Fruit fly (Drosophila melanogaster) whole organism, embryonic: ENCODE measurements around the gene CG3337.

ENCODE experiments used
- Abd-B ChIP-seq: fragments of 200-800 bp; sonication (Bioruptor generic); optimal IDR thresholded peaks from 2 replicates; lab custom pipeline; 2018; ENCODE audit warnings: missing biosample characterization, mild to moderate bottlenecking, missing genetic modification characterization, moderate library complexity
- Atf6 ChIP-seq: fragments of 200-800 bp; sonication (Bioruptor generic); IDR thresholded peaks from 2 replicates; pipeline ENCODE4 v1.3.6; 2022; ENCODE audit warnings: missing biosample characterization, missing genetic modification characterization
- Awh ChIP-seq: fragments of 200-800 bp; sonication (Bioruptor generic); IDR thresholded peaks from 2 replicates; pipeline ENCODE4, ENCODE4 v1.3.6; 2022; ENCODE audit warnings: missing biosample characterization, missing genetic modification characterization
- B-H1 ChIP-seq: fragments of 200-800 bp; sonication (Bioruptor generic); IDR thresholded peaks from 3 replicates; pipeline ENCODE4 v1.3.6; 2022; ENCODE audit warnings: missing biosample characterization, missing genetic modification characterization
- Bgb ChIP-seq: fragments of 200-800 bp; sonication (Bioruptor generic); IDR thresholded peaks from 2 replicates; pipeline ENCODE4 v1.3.6; 2022; ENCODE audit warnings: missing biosample characterization, missing genetic modification characterization; ENCODE audit not compliant: partially characterized antibody
- CG10431 ChIP-seq: fragments of 200-800 bp; sonication (Bioruptor generic); optimal IDR thresholded peaks from 3 replicates; lab custom pipeline; 2018; ENCODE audit warnings: missing biosample characterization, mild to moderate bottlenecking, missing genetic modification characterization
- CG12299 ChIP-seq: fragments of 200-800 bp; sonication (Bioruptor generic); optimal IDR thresholded peaks from 2 replicates; lab custom pipeline; 2018; ENCODE audit warnings: missing biosample characterization, mild to moderate bottlenecking, missing genetic modification characterization
- CG12391 ChIP-seq: fragments of 200-800 bp; sonication (Bioruptor generic); optimal IDR thresholded peaks from 3 replicates; lab custom pipeline; 2018; ENCODE audit warnings: missing biosample characterization, mild to moderate bottlenecking, missing genetic modification characterization, moderate library complexity
- CG13287 ChIP-seq: fragments of 200-800 bp; sonication (Bioruptor generic); IDR thresholded peaks from 2 replicates; pipeline ENCODE4 v1.3.6; 2022; ENCODE audit warnings: missing biosample characterization, missing genetic modification characterization; ENCODE audit not compliant: partially characterized antibody
- CG13424 ChIP-seq: fragments of 200-800 bp; sonication (Bioruptor generic); optimal IDR thresholded peaks from 2 replicates; lab custom pipeline; 2019; ENCODE audit warnings: missing biosample characterization, mild to moderate bottlenecking, missing genetic modification characterization, moderate library complexity
- CG15269 ChIP-seq: fragments of 200-800 bp; sonication (Bioruptor generic); optimal IDR thresholded peaks from 2 replicates; lab custom pipeline; 2018; ENCODE audit warnings: missing biosample characterization, mild to moderate bottlenecking, missing genetic modification characterization, moderate library complexity
- CG15514 ChIP-seq: fragments of 200-800 bp; sonication (Bioruptor generic); optimal IDR thresholded peaks from 3 replicates; lab custom pipeline; 2017; ENCODE audit warnings: missing biosample characterization, missing genetic modification characterization, mild to moderate bottlenecking, moderate library complexity, missing genetic modification reagents
- CG18764 ChIP-seq: fragments of 200-800 bp; sonication (Bioruptor generic); optimal IDR thresholded peaks from 3 replicates; lab custom pipeline; 2016; ENCODE audit warnings: missing biosample characterization, missing genetic modification characterization
- CG2116 ChIP-seq: fragments of 200-800 bp; sonication (Bioruptor generic); optimal IDR thresholded peaks from 3 replicates; lab custom pipeline; 2018; ENCODE audit warnings: missing biosample characterization, mild to moderate bottlenecking, missing genetic modification characterization
- CG2120 ChIP-seq: fragments of 200-800 bp; sonication (Bioruptor generic); optimal IDR thresholded peaks from 3 replicates; lab custom pipeline; 2016; ENCODE audit warnings: missing biosample characterization, missing genetic modification characterization
- CG32532 ChIP-seq: fragments of 200-800 bp; sonication (Bioruptor generic); IDR thresholded peaks from 2 replicates; pipeline ENCODE4 v1.3.6; 2022; ENCODE audit warnings: missing biosample characterization, missing genetic modification characterization
- CG3847 ChIP-seq: fragments of 200-800 bp; sonication (Bioruptor generic); IDR thresholded peaks from 2 replicates; pipeline ENCODE4 v1.3.6; 2022; ENCODE audit warnings: missing biosample characterization, missing genetic modification characterization
- CG5180 ChIP-seq: fragments of 200-800 bp; sonication (Bioruptor generic); optimal IDR thresholded peaks from 3 replicates; lab custom pipeline; 2017; ENCODE audit warnings: missing biosample characterization, missing genetic modification characterization, mild to moderate bottlenecking, moderate library complexity, missing genetic modification reagents
- CG6689 ChIP-seq: fragments of 200-800 bp; sonication (Bioruptor generic); IDR thresholded peaks from 2 replicates; pipeline ENCODE4 v1.3.6; 2022; ENCODE audit warnings: missing biosample characterization, missing genetic modification characterization
- CG7372 ChIP-seq: fragments of 200-800 bp; sonication (Bioruptor generic); IDR thresholded peaks from 2 replicates; pipeline ENCODE4 v1.3.6; 2022; ENCODE audit warnings: missing biosample characterization, missing genetic modification characterization
- CG7556 ChIP-seq: fragments of 200-800 bp; sonication (Bioruptor generic); optimal IDR thresholded peaks from 2 replicates; lab custom pipeline; 2017; ENCODE audit warnings: missing biosample characterization, mild to moderate bottlenecking, missing genetic modification characterization
- CG9932 ChIP-seq: fragments of 200-800 bp; sonication (Bioruptor generic); IDR thresholded peaks from 2 replicates; pipeline ENCODE4 v1.3.6; 2022; ENCODE audit warnings: missing biosample characterization, missing genetic modification characterization
- CoRest ChIP-seq: fragments of 200-800 bp; sonication (Bioruptor generic); optimal IDR thresholded peaks from 3 replicates; lab custom pipeline; 2018; ENCODE audit warnings: missing biosample characterization, mild to moderate bottlenecking, missing genetic modification characterization, moderate library complexity
- HLH3B ChIP-seq: fragments of 200-800 bp; sonication (Bioruptor generic); IDR thresholded peaks from 2 replicates; pipeline ENCODE4 v1.3.6; 2022; ENCODE audit warnings: missing biosample characterization, missing genetic modification characterization
- Lhr ChIP-seq: fragments of 200-800 bp; sonication (Bioruptor generic); optimal IDR thresholded peaks from 3 replicates; lab custom pipeline; 2017; ENCODE audit warnings: mild to moderate bottlenecking, missing biosample characterization, missing genetic modification reagents, missing genetic modification characterization
- NfI ChIP-seq: fragments of 200-800 bp; sonication (Bioruptor generic); optimal IDR thresholded peaks from 3 replicates; lab custom pipeline; 2018; ENCODE audit warnings: missing biosample characterization, mild to moderate bottlenecking, missing genetic modification characterization, moderate library complexity
- Poxn ChIP-seq: fragments of 200-800 bp; sonication (Bioruptor generic); IDR thresholded peaks from 2 replicates; pipeline ENCODE4 v1.3.6; 2022; ENCODE audit warnings: missing biosample characterization, missing genetic modification characterization
- Ptx1 ChIP-seq: fragments of 200-800 bp; sonication (Bioruptor generic); IDR thresholded peaks from 2 replicates; pipeline ENCODE4 v1.3.6; 2022; ENCODE audit warnings: missing biosample characterization, missing genetic modification characterization
- Rfx ChIP-seq: fragments of 200-800 bp; sonication (Bioruptor generic); IDR thresholded peaks from 2 replicates; pipeline ENCODE4 v1.3.6; 2022; ENCODE audit warnings: missing biosample characterization, missing genetic modification characterization
- Trl ChIP-seq, 3 experiments: fragments of >200 bp in 2 of 3; fragments of 200-800 bp in 1 of 3; sonication (Bioruptor generic) in 1 of 3; optimal IDR thresholded peaks; 2 replicates in 1 of 3; 3 replicates in 2 of 3; lab custom pipeline; 2016 to 2017; ENCODE audit warnings: missing biosample characterization in 1 of 3, missing genetic modification characterization in 1 of 3
- Xrp1 ChIP-seq: fragments of 200-800 bp; sonication (Bioruptor generic); IDR thresholded peaks from 2 replicates; pipeline ENCODE4 v1.3.6; 2022; ENCODE audit warnings: missing biosample characterization, missing genetic modification characterization
- cg ChIP-seq: fragments of 200-800 bp; sonication (Bioruptor generic); optimal IDR thresholded peaks from 3 replicates; lab custom pipeline; 2019; ENCODE audit warnings: missing biosample characterization, mild to moderate bottlenecking, missing genetic modification characterization, moderate library complexity
- chn ChIP-seq: fragments of 200-800 bp; sonication (Bioruptor generic); optimal IDR thresholded peaks from 2 replicates; lab custom pipeline; 2016; ENCODE audit warnings: missing biosample characterization, missing genetic modification characterization
- ci ChIP-seq: fragments of 200-800 bp; sonication (Bioruptor generic); IDR thresholded peaks from 3 replicates; pipeline ENCODE4 v1.3.6; 2022; ENCODE audit warnings: missing biosample characterization, missing genetic modification characterization
- dati ChIP-seq: fragments of 200-800 bp; sonication (Bioruptor generic); IDR thresholded peaks from 2 replicates; pipeline ENCODE4 v1.3.6; 2022; ENCODE audit warnings: missing biosample characterization, missing genetic modification characterization
- dpn ChIP-seq, 2 experiments: fragments of 200-800 bp; sonication (Bioruptor generic); optimal IDR thresholded peaks; 3 replicates each; lab custom pipeline; 2016; ENCODE audit warnings: missing biosample characterization in 2 of 2, missing genetic modification characterization in 2 of 2
- hkb ChIP-seq, 2 experiments: fragments of 200-800 bp in 1 of 2; fragments of >200 bp in 1 of 2; sonication (Bioruptor generic) in 1 of 2; IDR thresholded peaks in 1 of 2; optimal IDR thresholded peaks in 1 of 2; 2 replicates each; pipeline versions ENCODE4 v1.3.6 to Lab custom; 2017 to 2022; ENCODE audit warnings: missing biosample characterization in 1 of 2, missing genetic modification characterization in 1 of 2
- lmd ChIP-seq: fragments of 200-800 bp; sonication (Bioruptor generic); IDR thresholded peaks from 2 replicates; pipeline ENCODE4 v1.3.6; 2022; ENCODE audit warnings: missing biosample characterization, missing genetic modification characterization
- nerfin-1 ChIP-seq: fragments of 200-800 bp; sonication (Bioruptor generic); optimal IDR thresholded peaks from 3 replicates; lab custom pipeline; 2019; ENCODE audit warnings: missing biosample characterization, mild to moderate bottlenecking, missing genetic modification characterization, moderate library complexity
- nmo ChIP-seq: fragments of 200-800 bp; sonication (Bioruptor generic); optimal IDR thresholded peaks from 2 replicates; lab custom pipeline; 2018; ENCODE audit warnings: missing biosample characterization, mild to moderate bottlenecking, missing genetic modification characterization, moderate library complexity
- prd ChIP-seq, 3 experiments: fragments of >200 bp in 2 of 3; fragments of 200-800 bp in 1 of 3; sonication (Bioruptor generic) in 1 of 3; optimal IDR thresholded peaks in 2 of 3; IDR thresholded peaks in 1 of 3; 2 replicates in 2 of 3; 3 replicates in 1 of 3; pipeline versions ENCODE4 v1.3.6 to Lab custom; 2017 to 2022; ENCODE audit warnings: missing biosample characterization in 1 of 3, missing genetic modification characterization in 1 of 3
- ranshi ChIP-seq: fragments of 200-800 bp; sonication (Bioruptor generic); IDR thresholded peaks from 2 replicates; pipeline ENCODE4 v1.3.6; 2022; ENCODE audit warnings: missing biosample characterization, missing genetic modification characterization
- rib ChIP-seq: fragments of 200-800 bp; sonication (Bioruptor generic); IDR thresholded peaks from 2 replicates; pipeline ENCODE4 v1.3.6; 2022; ENCODE audit warnings: missing biosample characterization, missing genetic modification characterization
- row ChIP-seq: fragments of 200-800 bp; sonication (Bioruptor generic); IDR thresholded peaks from 3 replicates; pipeline ENCODE4 v1.3.6; 2022; ENCODE audit warnings: missing biosample characterization, missing genetic modification characterization
- sr ChIP-seq: fragments of 200-800 bp; sonication (Bioruptor generic); IDR thresholded peaks from 3 replicates; pipeline ENCODE4 v1.3.6; 2022; ENCODE audit warnings: missing biosample characterization, missing genetic modification characterization
- tgo ChIP-seq: fragments of 200-800 bp; sonication (Bioruptor generic); IDR thresholded peaks from 3 replicates; pipeline ENCODE4 v1.3.6; 2022; ENCODE audit warnings: missing biosample characterization, missing genetic modification characterization
- vvl ChIP-seq: fragments of 200-800 bp; sonication (Bioruptor generic); IDR thresholded peaks from 2 replicates; pipeline ENCODE4 v1.3.6; 2022; ENCODE audit warnings: missing biosample characterization, missing genetic modification characterization
- zfh1 ChIP-seq: fragments of 200-800 bp; sonication (Bioruptor generic); IDR thresholded peaks from 3 replicates; pipeline ENCODE4 v1.3.6; 2022; ENCODE audit warnings: missing biosample characterization, missing genetic modification characterization

CG3337 gene

dm6 chr3R:21224230-21224629 lies 846 bp upstream of the CG3337 start:
- TF ChIP-seq lmd (GFP tag; lab: Robert Waterston, UW) (peak; percentile 28; the same call in 1 of the 2 replicates), ci (GFP tag; lab: Robert Waterston, UW) (peak; percentile 84), cg (GFP tag; lab: Kevin White, UChicago) (peak; percentile 87), NfI (GFP tag; lab: Kevin White, UChicago) (peak; percentile 22), nmo (GFP tag; lab: Kevin White, UChicago) (no peak), CoRest (peak; percentile 13), CG10431 (GFP tag; lab: Kevin White, UChicago) (no peak), CG2120 (peak; percentile 51), Rfx (GFP tag; lab: Robert Waterston, UW) (peak; percentile 67), CG9932 (GFP tag; lab: Robert Waterston, UW) (peak; percentile 38; the same call in 1 of the 2 replicates), row (peak; percentile 63), Lhr (no peak), CG2116 (GFP tag; lab: Kevin White, UChicago) (no peak), CG3847 (GFP tag; lab: Robert Waterston, UW) (0 out of 2 replicates have a peak, but pooled peaks have one; percentile 26), dati (GFP tag; lab: Robert Waterston, UW) (no peak), hkb (optimal IDR thresholded peaks at IDR 0.05; lab: Kevin White, UChicago) (no peak), hkb (GFP tag; IDR thresholded peaks at IDR 0.05; lab: Robert Waterston, UW) (peak; percentile 66), CG12299 (tag; lab: Kevin White, UChicago) (no peak), nerfin-1 (tag; lab: Kevin White, UChicago) (peak; percentile 65), prd (optimal IDR thresholded peaks at IDR 0.05; lab: Kevin White, UChicago) (no peak), prd (GFP tag; IDR thresholded peaks at IDR 0.05; lab: Robert Waterston, UW) (peak; percentile 40; the same call in 1 of the 3 replicates), Abd-B (GFP tag; lab: Kevin White, UChicago) (no peak), Atf6 (no peak), CG6689 (GFP tag; lab: Robert Waterston, UW) (0 out of 2 replicates have a peak, but pooled peaks have one; percentile 6), CG32532 (GFP tag; lab: Robert Waterston, UW) (peak; percentile 37; the same call in 1 of the 2 replicates), CG12391 (tag; lab: Kevin White, UChicago) (peak; percentile 25), zfh1 (GFP tag; lab: Robert Waterston, UW) (peak; percentile 38; the same call in 2 of the 3 replicates), tgo (GFP tag; lab: Robert Waterston, UW) (peak; percentile 24; the same call in 1 of the 3 replicates), HLH3B (0 out of 2 replicates have a peak, but pooled peaks have one; percentile 36), CG7372 (GFP tag; lab: Robert Waterston, UW) (no peak), Awh (GFP tag; lab: Robert Waterston, UW) (0 out of 2 replicates have a peak, but pooled peaks have one; percentile 7), Xrp1 (GFP tag; lab: Robert Waterston, UW) (peak; percentile 47; the same call in 1 of the 2 replicates), CG15514 (GFP tag; lab: Kevin White, UChicago) (peak; percentile 0), Poxn (GFP tag; lab: Robert Waterston, UW) (no peak), CG15269 (tag; lab: Kevin White, UChicago) (peak; percentile 36), ranshi (GFP tag; lab: Robert Waterston, UW) (0 out of 2 replicates have a peak, but pooled peaks have one; percentile 15), rib (GFP tag; lab: Robert Waterston, UW) (peak; percentile 67; the same call in 1 of the 2 replicates), CG13287 (peak; percentile 6; the same call in 1 of the 2 replicates), Bgb (0 out of 2 replicates have a peak, but pooled peaks have one; percentile 16), vvl (GFP tag; lab: Robert Waterston, UW) (peak; percentile 50; the same call in 1 of the 2 replicates), B-H1 (peak; percentile 48; the same call in 2 of the 3 replicates), Trl (optimal IDR thresholded peaks at IDR 0.05; lab: Kevin White, UChicago) (peak; percentile 59 to 71), Trl (GFP tag; optimal IDR thresholded peaks at IDR 0.05; lab: Kevin White, UChicago) (no peak), CG7556 (GFP tag; lab: Kevin White, UChicago) (peak; percentile 21), chn (GFP tag; lab: Kevin White, UChicago) (peak; percentile 8), dpn (GFP tag; optimal IDR thresholded peaks at IDR 0.05; lab: Kevin White, UChicago) (peak in 1 of 2 experiments; percentile 24), CG13424 (tag; lab: Kevin White, UChicago) (peak; percentile 26), CG18764 (GFP tag; lab: Kevin White, UChicago) (no peak), sr (GFP tag; lab: Robert Waterston, UW) (peak; percentile 73), CG5180 (GFP tag; lab: Kevin White, UChicago) (no peak), Ptx1 (GFP tag; lab: Robert Waterston, UW) (0 out of 2 replicates have a peak, but pooled peaks have one; percentile 23)
